Fruit fly (Drosophila melanogaster): Measurements from ENCODE around the gene CG5521.
A peak's percentile ranks its signal among the peaks of the same experiment; 100 is the strongest.

dm6 chr3R:26935400-26935799 is 31.3 kb upstream of the CG5521 start:
- TF ChIP-seq EcR (GFP tag; optimal IDR thresholded peaks at IDR 0.05) (peak in 1 of 2 experiments; percentile 5), usp (GFP tag; optimal IDR thresholded peaks at IDR 0.05) (no peak), psq (optimal IDR thresholded peaks at IDR 0.05) (no peak), CG8478 (optimal IDR thresholded peaks at IDR 0.05) (no peak), Dll (optimal IDR thresholded peaks at IDR 0.05) (no peak), pan (optimal IDR thresholded peaks at IDR 0.05) (no peak)
